Worm (Caenorhabditis elegans) whole organism, young adult: ENCODE results near the gene Y53F4B.51.

Experiments
- B0261.1 ChIP-seq: sonication (generic microtip); optimal IDR thresholded peaks from 2 replicates; lab custom pipeline; 2016; ENCODE audit warnings: mild to moderate bottlenecking, missing genetic modification characterization, moderate library complexity, missing compliant biosample characterization
- C06A6.2 ChIP-seq: fragments of 200-800 bp; sonication (Bioruptor generic); conservative IDR thresholded peaks from 2 replicates; pipeline ENCODE4 v1.3.6; 2022; ENCODE audit warnings: missing genetic modification characterization, missing compliant biosample characterization
- D2030.7 ChIP-seq: fragments of 200-800 bp; sonication (Bioruptor generic); IDR thresholded peaks from 2 replicates; pipeline ENCODE4 v1.3.6; 2022; ENCODE audit warnings: missing genetic modification reagents, missing genetic modification characterization, missing compliant biosample characterization
- F10E7.11 ChIP-seq: sonication (generic microtip); optimal IDR thresholded peaks from 2 replicates; lab custom pipeline; 2017; ENCODE audit warnings: mild to moderate bottlenecking, missing genetic modification characterization, moderate library complexity, missing compliant biosample characterization
- F33H1.4 ChIP-seq: fragments of 200-800 bp; sonication (Bioruptor generic); IDR thresholded peaks from 2 replicates; pipeline ENCODE4 v1.3.6; 2022; ENCODE audit warnings: missing genetic modification reagents, missing genetic modification characterization, missing compliant biosample characterization
- F57A8.1 ChIP-seq: fragments of 200-800 bp; sonication (Bioruptor generic); optimal IDR thresholded peaks from 2 replicates; lab custom pipeline; 2018; ENCODE audit warnings: mild to moderate bottlenecking, missing genetic modification characterization, moderate library complexity, missing compliant biosample characterization
- K12H6.12 ChIP-seq: fragments of 200-800 bp; sonication (Bioruptor generic); optimal IDR thresholded peaks from 2 replicates; lab custom pipeline; 2018; ENCODE audit warnings: mild to moderate bottlenecking, missing genetic modification characterization, missing compliant biosample characterization
- T26A5.8 ChIP-seq: sonication (generic microtip); optimal IDR thresholded peaks from 2 replicates; lab custom pipeline; 2016; ENCODE audit warnings: missing genetic modification characterization, missing compliant biosample characterization
- Y56A3A.18 ChIP-seq: fragments of 200-800 bp; sonication (Bioruptor generic); IDR thresholded peaks from 2 replicates; pipeline ENCODE4 v1.3.6; 2022; ENCODE audit warnings: missing genetic modification reagents, missing genetic modification characterization, missing compliant biosample characterization
- aptf-2 ChIP-seq: fragments of 200-800 bp; sonication (Bioruptor generic); conservative IDR thresholded peaks from 2 replicates; pipeline ENCODE4 v1.3.6; 2022; ENCODE audit warnings: missing genetic modification reagents, missing genetic modification characterization, missing compliant biosample characterization
- cebp-1 ChIP-seq, 2 experiments: fragments of 200-800 bp in 1 of 2; sonication (Bioruptor generic) in 1 of 2; sonication (generic microtip) in 1 of 2; IDR thresholded peaks in 1 of 2; optimal IDR thresholded peaks in 1 of 2; 2 replicates each; pipeline versions ENCODE4 v1.3.6 to Lab custom; 2017 to 2022; ENCODE audit warnings: missing compliant biosample characterization in 2 of 2, missing genetic modification characterization in 2 of 2, mild to moderate bottlenecking in 1 of 2, missing genetic modification reagents in 1 of 2, moderate library complexity in 1 of 2
- ceh-100 ChIP-seq: fragments of 200-800 bp; sonication (Bioruptor generic); IDR thresholded peaks from 2 replicates; pipeline ENCODE4 v1.3.6; 2022; ENCODE audit warnings: missing genetic modification reagents, missing genetic modification characterization, missing compliant biosample characterization
- ceh-58 ChIP-seq: fragments of 200-800 bp; sonication (Bioruptor generic); IDR thresholded peaks from 2 replicates; pipeline ENCODE4 v1.3.6; 2022; ENCODE audit warnings: missing genetic modification characterization, missing compliant biosample characterization
- ceh-91 ChIP-seq: fragments of 200-800 bp; sonication (Bioruptor generic); IDR thresholded peaks from 2 replicates; pipeline ENCODE4 v1.3.6; 2022; ENCODE audit warnings: missing genetic modification reagents, missing genetic modification characterization, missing compliant biosample characterization
- chd-7 ChIP-seq: sonication (generic microtip); optimal IDR thresholded peaks from 2 replicates; lab custom pipeline; 2016; ENCODE audit warnings: mild to moderate bottlenecking, missing genetic modification characterization, moderate library complexity, missing compliant biosample characterization
- dpff-1 ChIP-seq: sonication (generic microtip); optimal IDR thresholded peaks from 2 replicates; lab custom pipeline; 2017; ENCODE audit warnings: mild to moderate bottlenecking, missing genetic modification characterization, missing compliant biosample characterization
- dpl-1 ChIP-seq: fragments of 150-350 bp; optimal IDR thresholded peaks from 2 replicates; lab custom pipeline; 2014; ENCODE audit warnings: missing biosample characterization, missing genetic modification reagents, missing genetic modification characterization
- efl-1 ChIP-seq: fragments of 150-350 bp; optimal IDR thresholded peaks from 2 replicates; lab custom pipeline; 2014; ENCODE audit warnings: missing biosample characterization, missing genetic modification reagents, missing genetic modification characterization
- him-1 ChIP-seq: sonication (generic microtip); optimal IDR thresholded peaks from 2 replicates; lab custom pipeline; 2016; ENCODE audit warnings: missing genotype, missing genetic modification reagents, missing genetic modification characterization, missing compliant biosample characterization
- hlh-12 ChIP-seq: sonication (generic microtip); optimal IDR thresholded peaks from 2 replicates; lab custom pipeline; 2016; ENCODE audit warnings: missing genetic modification characterization, missing compliant biosample characterization
- hlh-26 ChIP-seq: fragments of 200-800 bp; sonication (Bioruptor generic); conservative IDR thresholded peaks from 2 replicates; pipeline ENCODE4 v1.3.6; 2022; ENCODE audit warnings: missing genetic modification reagents, missing genetic modification characterization, missing compliant biosample characterization
- hsf-1 ChIP-seq: fragments of 200-800 bp; sonication (Bioruptor generic); IDR thresholded peaks from 2 replicates; pipeline ENCODE4 v1.3.6; 2022; ENCODE audit warnings: missing genetic modification reagents, missing genetic modification characterization, missing compliant biosample characterization
- lag-1 ChIP-seq: fragments of 200-800 bp; sonication (Bioruptor generic); IDR thresholded peaks from 2 replicates; pipeline ENCODE4 v1.3.6; 2022; ENCODE audit warnings: missing genetic modification reagents, missing genetic modification characterization, missing compliant biosample characterization
- lin-54 ChIP-seq: fragments of 200-800 bp; sonication (Bioruptor generic); optimal IDR thresholded peaks from 2 replicates; lab custom pipeline; 2018; ENCODE audit warnings: mild to moderate bottlenecking, missing genetic modification characterization, missing compliant biosample characterization
- lsl-1 ChIP-seq: fragments of 200-800 bp; sonication (Bioruptor generic); optimal IDR thresholded peaks from 2 replicates; lab custom pipeline; 2018; ENCODE audit warnings: mild to moderate bottlenecking, missing genetic modification characterization, moderate library complexity, missing compliant biosample characterization
- lsy-27 ChIP-seq: sonication (generic microtip); optimal IDR thresholded peaks from 2 replicates; lab custom pipeline; 2017; ENCODE audit warnings: missing genetic modification characterization, mild to moderate bottlenecking, missing compliant biosample characterization, antibody characterized with exemption, missing genotype, borderline replicate concordance; ENCODE audit not compliant: insufficient read depth
- madf-8 ChIP-seq: fragments of 200-800 bp; sonication (Bioruptor generic); conservative IDR thresholded peaks from 2 replicates; pipeline ENCODE4 v1.3.6; 2022; ENCODE audit warnings: missing genetic modification reagents, missing genetic modification characterization, missing compliant biosample characterization
- nfyb-1 ChIP-seq: fragments of 200-800 bp; sonication (Bioruptor generic); IDR thresholded peaks from 2 replicates; pipeline ENCODE4 v1.3.6; 2022; ENCODE audit warnings: missing genetic modification reagents, missing genetic modification characterization, missing compliant biosample characterization
- nhr-179 ChIP-seq: sonication (generic microtip); optimal IDR thresholded peaks from 2 replicates; lab custom pipeline; 2016; ENCODE audit warnings: mild to moderate bottlenecking, missing genetic modification characterization, missing compliant biosample characterization
- sea-2 ChIP-seq: fragments of 200-800 bp; sonication (Bioruptor generic); IDR thresholded peaks from 2 replicates; pipeline ENCODE4 v1.3.6; 2022; ENCODE audit warnings: missing genetic modification characterization, missing compliant biosample characterization
- somi-1 ChIP-seq: fragments of 200-800 bp; sonication (Bioruptor generic); optimal IDR thresholded peaks from 2 replicates; lab custom pipeline; 2018; ENCODE audit warnings: mild to moderate bottlenecking, missing genetic modification characterization, missing compliant biosample characterization
- tbp1 ChIP-seq: fragments of 200-800 bp; sonication (Bioruptor generic); optimal IDR thresholded peaks from 2 replicates; lab custom pipeline; 2018; ENCODE audit warnings: mild to moderate bottlenecking, missing genetic modification characterization, missing compliant biosample characterization
- tbx-9 ChIP-seq: sonication (generic microtip); optimal IDR thresholded peaks from 2 replicates; lab custom pipeline; 2016; ENCODE audit warnings: borderline replicate concordance, missing genetic modification characterization, inconsistent platforms, missing compliant biosample characterization
- unc-62 ChIP-seq: fragments of 150-350 bp; optimal IDR thresholded peaks from 2 replicates; lab custom pipeline; 2014; ENCODE audit warnings: missing biosample characterization, missing genetic modification reagents, missing genetic modification characterization
- ztf-25 ChIP-seq: fragments of 200-800 bp; sonication (Bioruptor generic); IDR thresholded peaks from 2 replicates; pipeline ENCODE4 v1.3.6; 2022; ENCODE audit warnings: missing genetic modification reagents, missing genetic modification characterization, missing compliant biosample characterization
- ztf-3 ChIP-seq: fragments of 200-800 bp; sonication (Bioruptor generic); optimal IDR thresholded peaks from 2 replicates; lab custom pipeline; 2018; ENCODE audit warnings: mild to moderate bottlenecking, missing genetic modification characterization, missing compliant biosample characterization
- ztf-6 ChIP-seq: fragments of 200-800 bp; sonication (Bioruptor generic); IDR thresholded peaks from 2 replicates; pipeline ENCODE4 v1.3.6; 2022; ENCODE audit warnings: missing genetic modification reagents, missing genetic modification characterization, missing compliant biosample characterization

Y53F4B.51 gene

DNA sequence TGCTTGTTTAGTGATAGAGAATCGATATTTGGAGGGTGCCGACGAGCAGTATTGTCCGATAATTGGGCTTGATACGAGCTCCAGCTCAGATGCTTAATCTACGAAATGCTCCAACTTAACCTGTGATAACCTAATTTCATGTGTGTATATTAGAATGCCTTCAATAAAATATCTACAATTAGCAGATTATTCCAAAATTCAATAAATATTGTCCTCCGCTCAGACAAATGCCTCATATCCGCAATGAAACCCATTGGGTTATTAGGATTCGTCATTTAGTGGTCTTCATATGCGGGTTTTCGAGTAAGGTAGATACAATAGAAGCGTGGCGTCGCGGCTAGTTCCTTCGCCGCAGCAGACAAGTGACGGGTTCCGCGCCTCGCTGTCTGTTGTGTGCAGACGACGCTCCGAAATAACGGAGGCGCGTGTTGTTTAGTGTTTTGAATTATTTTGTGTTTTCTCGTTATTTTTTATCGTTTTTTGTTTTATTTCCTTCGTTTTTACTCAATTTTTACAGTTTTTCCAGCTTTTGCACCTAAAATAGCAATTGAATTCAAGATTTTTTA lies 11.4 kb upstream of the Y53F4B.51 start, which contains the start of gene cmtr-1 (continued):
- TF ChIP-seq D2030.7 (peak; percentile 100), T26A5.8 (tag; lab: Kevin White, UChicago) (peak; percentile 44), ztf-6 (GFP tag; lab: Robert Waterston, UW) (no peak), somi-1 (GFP tag; lab: Kevin White, UChicago) (peak; percentile 73), hlh-26 (GFP tag; lab: Robert Waterston, UW) (no peak), ztf-25 (no peak), tbp1 (peak; percentile 84)

DNA sequence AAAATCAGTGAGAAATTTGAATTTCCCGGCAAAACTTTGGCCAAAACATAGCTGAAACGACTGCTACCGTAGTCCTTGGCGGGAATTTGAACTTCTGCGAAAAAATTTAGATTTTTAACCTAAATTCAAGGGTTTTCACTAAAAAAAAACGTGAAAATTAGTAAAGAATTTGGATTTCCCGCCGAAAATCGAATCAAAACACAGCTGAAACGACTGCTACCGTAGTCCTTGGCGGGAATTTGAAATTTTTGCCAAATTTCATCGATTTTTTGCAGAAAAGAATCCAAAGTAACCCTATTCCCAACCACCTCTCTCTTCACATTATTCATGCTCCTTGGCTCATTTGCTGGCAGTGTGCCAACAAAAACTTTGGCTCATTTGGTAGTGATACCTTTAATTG lies 10.9 kb upstream of the Y53F4B.51 start:
- TF ChIP-seq Y56A3A.18 (GFP tag; lab: Robert Waterston, UW): no peak
- TF ChIP-seq F57A8.1 (GFP tag; lab: Kevin White, UChicago): no peak
- no peak for TF ChIP-seq ceh-100 (GFP tag; lab: Robert Waterston, UW)
- TF ChIP-seq cebp-1 (GFP tag; IDR thresholded peaks at IDR 0.05; lab: Robert Waterston, UW): no peak
- no peak for TF ChIP-seq cebp-1 (tag; optimal IDR thresholded peaks at IDR 0.05; lab: Kevin White, UChicago)
- TF ChIP-seq ceh-58 (GFP tag; lab: Robert Waterston, UW): no peak
- no peak for TF ChIP-seq K12H6.12 (tag; lab: Kevin White, UChicago)
- peak; percentile 50 for TF ChIP-seq dpl-1 (GFP tag; lab: Kevin White, UChicago)
- no peak for TF ChIP-seq somi-1 (GFP tag; lab: Kevin White, UChicago)
- no peak for TF ChIP-seq unc-62 (GFP tag; lab: Kevin White, UChicago)
- TF ChIP-seq chd-7 (tag; lab: Kevin White, UChicago): no peak
- TF ChIP-seq ztf-3: no peak
- no peak for TF ChIP-seq tbx-9 (tag; lab: Kevin White, UChicago)
- peak; percentile 50 for TF ChIP-seq lsl-1 (GFP tag; lab: Kevin White, UChicago)
- no peak for TF ChIP-seq sea-2
- no peak for TF ChIP-seq aptf-2 (GFP tag; lab: Robert Waterston, UW)
- TF ChIP-seq dpff-1 (tag; lab: Kevin White, UChicago): no peak
- TF ChIP-seq C06A6.2: no peak
- TF ChIP-seq efl-1 (GFP tag; lab: Kevin White, UChicago): peak; percentile 73
- TF ChIP-seq nfyb-1: no peak
- no peak for TF ChIP-seq lsy-27 (tag; lab: Kevin White, UChicago)
- peak; percentile 65 for TF ChIP-seq lin-54 (GFP tag; lab: Kevin White, UChicago)
- peak; percentile 65 for TF ChIP-seq F33H1.4 (GFP tag; lab: Robert Waterston, UW)
- no peak for TF ChIP-seq nhr-179 (tag; lab: Kevin White, UChicago)
- TF ChIP-seq lag-1 (GFP tag; lab: Robert Waterston, UW): no peak
- TF ChIP-seq ceh-91: peak; percentile 45; the same call in 1 of the 2 replicates
- TF ChIP-seq D2030.7: peak; percentile 51; the same call in 1 of the 2 replicates
- TF ChIP-seq, all 124 proteins: peak for 7

DNA sequence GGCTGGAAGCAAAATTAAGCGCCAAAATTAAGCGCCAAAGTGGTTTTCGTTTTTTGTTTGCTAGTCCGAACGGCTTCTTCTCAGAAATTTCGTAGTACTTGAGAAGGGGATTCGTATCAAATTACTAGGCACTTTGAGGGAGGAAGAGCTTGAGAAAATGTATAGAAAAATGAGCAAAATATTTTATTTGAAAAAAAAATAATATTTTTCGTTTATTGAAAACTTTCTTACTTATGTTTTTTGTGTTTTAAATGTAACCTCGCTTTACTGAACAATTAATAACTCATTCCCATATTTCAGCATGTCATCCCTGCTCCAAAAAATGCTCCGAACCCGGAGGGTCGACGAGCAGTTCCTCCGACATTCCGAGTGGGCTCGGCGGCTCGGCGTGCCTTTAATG lies 4.7 kb upstream of the Y53F4B.51 start, which contains the start of gene Y53F4B.12:
Y53F4B.12 (plus strand) TSS at position 301 of the 400 bp plus-strand sequence.
- TF ChIP-seq ztf-3 (no peak), F10E7.11 (tag; lab: Kevin White, UChicago) (no peak), B0261.1 (tag; lab: Kevin White, UChicago) (no peak), hlh-12 (tag; lab: Kevin White, UChicago) (no peak), dpl-1 (GFP tag; lab: Kevin White, UChicago) (no peak), madf-8 (GFP tag; lab: Robert Waterston, UW) (no peak), him-1 (no peak), dpff-1 (tag; lab: Kevin White, UChicago) (no peak), hsf-1 (GFP tag; lab: Robert Waterston, UW) (no peak), tbx-9 (tag; lab: Kevin White, UChicago) (no peak)
